Worm (Caenorhabditis elegans) whole organism, L4 larva: Measurements from ENCODE around the gene mdf-1.
A peak's percentile ranks its signal among the peaks of the same experiment; 100 is the strongest.

Experiments
- F10B5.3 ChIP-seq: sonication (generic microtip); optimal IDR thresholded peaks from 2 replicates; lab custom pipeline; 2016; ENCODE audit warnings: mild to moderate bottlenecking, missing genetic modification characterization, missing compliant biosample characterization
- F26F4.8 ChIP-seq: fragments of 200-800 bp; sonication (Bioruptor generic); conservative IDR thresholded peaks from 2 replicates; pipeline ENCODE4 v1.3.6; 2022; ENCODE audit warnings: missing genetic modification characterization, missing compliant biosample characterization
- F44E2.7 ChIP-seq: fragments of 200-800 bp; sonication (Bioruptor generic); IDR thresholded peaks from 2 replicates; pipeline ENCODE4 v2.1.2; 2022; ENCODE audit warnings: missing genetic modification characterization, missing compliant biosample characterization
- Y105C5A.15 ChIP-seq: fragments of 200-800 bp; sonication (Bioruptor generic); IDR thresholded peaks from 2 replicates; pipeline ENCODE4 v1.3.6; 2022; ENCODE audit warnings: missing genetic modification characterization, missing compliant biosample characterization
- Y48G9A.11 ChIP-seq: fragments of 200-800 bp; sonication (Bioruptor generic); IDR thresholded peaks from 2 replicates; pipeline ENCODE4 v1.3.6; 2022; ENCODE audit warnings: missing genetic modification reagents, missing genetic modification characterization, missing compliant biosample characterization
- Y5F2A.4 ChIP-seq: fragments of 200-800 bp; sonication (Bioruptor generic); optimal IDR thresholded peaks from 2 replicates; lab custom pipeline; 2018; ENCODE audit warnings: mild to moderate bottlenecking, missing genetic modification characterization, missing compliant biosample characterization
- Y75B8A.6 ChIP-seq: fragments of 200-800 bp; sonication (Bioruptor generic); IDR thresholded peaks from 2 replicates; pipeline ENCODE4 v1.3.6; 2022; ENCODE audit warnings: missing genetic modification reagents, missing genetic modification characterization, missing compliant biosample characterization
- ama-1 ChIP-seq: fragments of 150-350 bp; optimal IDR thresholded peaks from 2 replicates; lab custom pipeline; 2014; ENCODE audit warnings: inconsistent platforms, mixed read lengths
- ceh-20 ChIP-seq: fragments of 200-800 bp; sonication (Bioruptor generic); IDR thresholded peaks from 2 replicates; pipeline ENCODE4 v1.3.6; 2022; ENCODE audit warnings: missing genetic modification reagents, missing genetic modification characterization, missing compliant biosample characterization
- ceh-28 ChIP-seq: fragments of 150-350 bp; optimal IDR thresholded peaks from 2 replicates; lab custom pipeline; 2014; ENCODE audit warnings: missing biosample characterization, missing genetic modification reagents, missing genetic modification characterization
- ceh-32 ChIP-seq: sonication (generic microtip); optimal IDR thresholded peaks from 2 replicates; lab custom pipeline; 2016; ENCODE audit warnings: mild to moderate bottlenecking, missing genetic modification characterization, missing compliant biosample characterization; ENCODE audit not compliant: poor library complexity
- ceh-62 ChIP-seq: sonication (generic microtip); optimal IDR thresholded peaks from 2 replicates; lab custom pipeline; 2017; ENCODE audit warnings: missing biosample characterization, missing genetic modification characterization
- ceh-82 ChIP-seq: sonication (generic microtip); optimal IDR thresholded peaks from 2 replicates; lab custom pipeline; 2017; ENCODE audit warnings: missing biosample characterization, missing genetic modification characterization
- ces-1 ChIP-seq: fragments of 150-350 bp; sonication (generic microtip); optimal IDR thresholded peaks from 4 replicates; lab custom pipeline; 2014; ENCODE audit warnings: missing biosample characterization, missing genetic modification reagents, missing genetic modification characterization
- ctbp-1 ChIP-seq: fragments of 200-800 bp; sonication (Bioruptor generic); IDR thresholded peaks from 2 replicates; pipeline ENCODE4 v1.3.6; 2022; ENCODE audit warnings: missing genetic modification reagents, missing genetic modification characterization, missing compliant biosample characterization
- daf-12 ChIP-seq: fragments of 150-350 bp; optimal IDR thresholded peaks from 2 replicates; lab custom pipeline; 2014; ENCODE audit warnings: missing biosample characterization, missing genetic modification reagents, missing genetic modification characterization
- daf-16 ChIP-seq, 3 experiments: sonication (generic microtip); optimal IDR thresholded peaks; 2 replicates each; lab custom pipeline; 2016 to 2017; ENCODE audit warnings: missing genetic modification characterization in 3 of 3, missing genetic modification reagents in 3 of 3, mild to moderate bottlenecking in 2 of 3, missing compliant biosample characterization in 2 of 3, missing biosample characterization in 1 of 3, moderate library complexity in 1 of 3
- dmd-8 ChIP-seq: fragments of 200-800 bp; sonication (Bioruptor generic); IDR thresholded peaks from 2 replicates; pipeline ENCODE4 v1.3.6; 2022; ENCODE audit warnings: missing genetic modification characterization, missing compliant biosample characterization
- egl-27 ChIP-seq: sonication (generic microtip); optimal IDR thresholded peaks from 3 replicates; lab custom pipeline; 2017; ENCODE audit warnings: missing biosample characterization, missing genetic modification reagents, missing genetic modification characterization
- egl-43 ChIP-seq: fragments of 200-800 bp; sonication (Bioruptor generic); IDR thresholded peaks from 2 replicates; pipeline ENCODE4 v1.3.6; 2022; ENCODE audit warnings: missing genetic modification reagents, missing genetic modification characterization, missing compliant biosample characterization
- fkh-10 ChIP-seq: fragments of 150-350 bp; optimal IDR thresholded peaks from 2 replicates; lab custom pipeline; 2014; ENCODE audit warnings: missing biosample characterization, missing genetic modification reagents, missing genetic modification characterization
- hlh-11 ChIP-seq: fragments of 200-800 bp; sonication (Bioruptor generic); optimal IDR thresholded peaks from 2 replicates; lab custom pipeline; 2018; ENCODE audit warnings: mild to moderate bottlenecking, missing genetic modification characterization, missing compliant biosample characterization
- hlh-30 ChIP-seq: sonication (generic microtip); optimal IDR thresholded peaks from 2 replicates; lab custom pipeline; 2017; ENCODE audit warnings: antibody characterized with exemption, mild to moderate bottlenecking, missing genetic modification characterization, missing compliant biosample characterization; ENCODE audit not compliant: insufficient read depth
- hmg-1.1 ChIP-seq: fragments of 200-800 bp; sonication (Bioruptor generic); IDR thresholded peaks from 2 replicates; pipeline ENCODE4 v1.3.6; 2022; ENCODE audit warnings: missing genetic modification reagents, missing genetic modification characterization, missing compliant biosample characterization
- jun-1 ChIP-seq: fragments of 150-350 bp; optimal IDR thresholded peaks from 2 replicates; lab custom pipeline; 2014; ENCODE audit warnings: missing biosample characterization, missing genetic modification reagents, missing genetic modification characterization
- lim-7 ChIP-seq: fragments of 200-800 bp; sonication (Bioruptor generic); IDR thresholded peaks from 2 replicates; pipeline ENCODE4 v1.3.6; 2022; ENCODE audit warnings: missing genetic modification characterization, missing compliant biosample characterization
- lin-13 ChIP-seq: fragments of 150-350 bp; optimal IDR thresholded peaks from 2 replicates; lab custom pipeline; 2014; ENCODE audit warnings: missing biosample characterization, missing genetic modification reagents, missing genetic modification characterization
- lin-29 ChIP-seq: fragments of 200-800 bp; sonication (Bioruptor generic); IDR thresholded peaks from 2 replicates; pipeline ENCODE4 v1.3.6; 2022; ENCODE audit warnings: missing genetic modification reagents, missing genetic modification characterization, missing compliant biosample characterization
- lin-39 ChIP-seq: fragments of 150-350 bp; optimal IDR thresholded peaks from 2 replicates; lab custom pipeline; 2014; ENCODE audit warnings: missing biosample characterization, missing genetic modification reagents, missing genetic modification characterization
- lir-3 ChIP-seq: sonication (generic microtip); optimal IDR thresholded peaks from 2 replicates; lab custom pipeline; 2016; ENCODE audit warnings: mild to moderate bottlenecking, missing genetic modification characterization, missing compliant biosample characterization
- madf-9 ChIP-seq: fragments of 200-800 bp; sonication (Bioruptor generic); conservative IDR thresholded peaks from 2 replicates; pipeline ENCODE4 v1.3.6; 2022; ENCODE audit warnings: missing genetic modification reagents, missing genetic modification characterization, missing compliant biosample characterization
- mdl-1 ChIP-seq, 2 experiments: fragments of 150-350 bp in 1 of 2; sonication (generic microtip) in 1 of 2; optimal IDR thresholded peaks; 2 replicates each; lab custom pipeline; 2014 to 2017; ENCODE audit warnings: missing biosample characterization in 2 of 2, missing genetic modification characterization in 2 of 2
- mep-1 ChIP-seq: fragments of 150-350 bp; sonication (generic microtip); optimal IDR thresholded peaks from 3 replicates; lab custom pipeline; 2014; ENCODE audit warnings: missing biosample characterization, missing genetic modification characterization
- mes-2 ChIP-seq: sonication (generic microtip); optimal IDR thresholded peaks from 2 replicates; lab custom pipeline; 2016; ENCODE audit warnings: missing genotype, mild to moderate bottlenecking, missing genetic modification characterization, missing compliant biosample characterization; ENCODE audit not compliant: poor library complexity, severe bottlenecking
- mxl-3 ChIP-seq: fragments of 200-800 bp; sonication (Bioruptor generic); optimal IDR thresholded peaks from 2 replicates; lab custom pipeline; 2018; ENCODE audit warnings: mild to moderate bottlenecking, missing genetic modification characterization, missing compliant biosample characterization
- nhr-10 ChIP-seq: fragments of 150-350 bp; optimal IDR thresholded peaks from 2 replicates; lab custom pipeline; 2014; ENCODE audit warnings: missing biosample characterization, missing genetic modification characterization
- nhr-111 ChIP-seq: fragments of 200-800 bp; sonication (Bioruptor generic); optimal IDR thresholded peaks from 2 replicates; lab custom pipeline; 2018; ENCODE audit warnings: mild to moderate bottlenecking, missing genetic modification characterization, missing compliant biosample characterization
- nhr-28 ChIP-seq: fragments of 150-350 bp; optimal IDR thresholded peaks from 2 replicates; lab custom pipeline; 2014; ENCODE audit warnings: missing biosample characterization, missing genetic modification characterization
- nhr-76 ChIP-seq: fragments of 150-350 bp; optimal IDR thresholded peaks from 2 replicates; lab custom pipeline; 2014; ENCODE audit warnings: missing biosample characterization, missing genetic modification characterization
- nhr-77 ChIP-seq: fragments of 150-350 bp; optimal IDR thresholded peaks from 2 replicates; lab custom pipeline; 2014; ENCODE audit warnings: missing biosample characterization, missing genetic modification characterization
- pha-4 ChIP-seq, 2 experiments: fragments of 150-350 bp in 1 of 2; fragments of 200-800 bp in 1 of 2; sonication (Bioruptor generic) in 1 of 2; IDR thresholded peaks in 1 of 2; optimal IDR thresholded peaks in 1 of 2; 2 replicates each; pipeline versions ENCODE4 v1.3.6 to Lab custom; 2014 to 2022; ENCODE audit warnings: missing genetic modification characterization in 2 of 2, missing genetic modification reagents in 2 of 2, missing biosample characterization in 1 of 2, missing compliant biosample characterization in 1 of 2
- php-3 ChIP-seq: fragments of 200-800 bp; sonication (Bioruptor generic); IDR thresholded peaks from 2 replicates; pipeline ENCODE4 v1.3.6; 2022; ENCODE audit warnings: missing genetic modification reagents, missing genetic modification characterization, missing compliant biosample characterization
- rbr-2 ChIP-seq: sonication (generic microtip); optimal IDR thresholded peaks from 2 replicates; lab custom pipeline; 2016; ENCODE audit warnings: missing genotype, missing genetic modification characterization, missing compliant biosample characterization
- skn-1 ChIP-seq: fragments of 150-350 bp; optimal IDR thresholded peaks from 2 replicates; lab custom pipeline; 2014; ENCODE audit warnings: missing biosample characterization, missing genetic modification characterization
- snpc-4 ChIP-seq: fragments of 150-350 bp; optimal IDR thresholded peaks from 2 replicates; lab custom pipeline; 2014; ENCODE audit warnings: missing biosample characterization, missing genetic modification characterization
- spr-1 ChIP-seq: sonication (generic microtip); optimal IDR thresholded peaks from 2 replicates; lab custom pipeline; 2016; ENCODE audit warnings: mild to moderate bottlenecking, missing genetic modification characterization, missing compliant biosample characterization
- spr-3 ChIP-seq: fragments of 200-800 bp; sonication (Bioruptor generic); optimal IDR thresholded peaks from 2 replicates; lab custom pipeline; 2018; ENCODE audit warnings: mild to moderate bottlenecking, missing genetic modification characterization, missing compliant biosample characterization
- tag-97 ChIP-seq: fragments of 200-800 bp; sonication (Bioruptor generic); IDR thresholded peaks from 2 replicates; pipeline ENCODE4 v1.3.6; 2022; ENCODE audit warnings: missing genetic modification characterization, missing compliant biosample characterization
- unc-39 ChIP-seq: sonication (generic microtip); optimal IDR thresholded peaks from 2 replicates; lab custom pipeline; 2017; ENCODE audit warnings: missing biosample characterization, missing genetic modification characterization
- zag-1 ChIP-seq: fragments of 150-350 bp; optimal IDR thresholded peaks from 2 replicates; lab custom pipeline; 2014; ENCODE audit warnings: missing biosample characterization, missing genetic modification characterization
- zip-2 ChIP-seq: fragments of 150-350 bp; optimal IDR thresholded peaks from 2 replicates; lab custom pipeline; 2014; ENCODE audit warnings: missing biosample characterization, missing genetic modification characterization
- ztf-7 ChIP-seq: fragments of 150-350 bp; optimal IDR thresholded peaks from 2 replicates; lab custom pipeline; 2014; ENCODE audit warnings: missing biosample characterization, missing genetic modification characterization

Gene mdf-1

ce11 chrV:9544176-9544632, at the start of gene mdf-1 (continued):
- TF ChIP-seq nhr-76 (tag; lab: Kevin White, UChicago) (no peak), Y75B8A.6 (GFP tag; lab: Robert Waterston, UW) (no peak), nhr-10 (peak; percentile 5), snpc-4 (tag; lab: Kevin White, UChicago) (no peak), hlh-30 (peak; percentile 58), jun-1 (no peak), mdl-1 (tag; optimal IDR thresholded peaks at IDR 0.05; lab: Kevin White, UChicago) (no peak), nhr-28 (peak; percentile 48), skn-1 (tag; lab: Kevin White, UChicago) (no peak), zip-2 (tag; lab: Kevin White, UChicago) (no peak), spr-3 (GFP tag; lab: Kevin White, UChicago) (no peak), spr-1 (tag; lab: Kevin White, UChicago) (peak; percentile 47), ceh-62 (tag; lab: Kevin White, UChicago) (no peak), hmg-1.1 (peak; percentile 45; the same call in 1 of the 2 replicates), F44E2.7 (GFP tag; lab: Robert Waterston, UW) (no peak), ceh-20 (GFP tag; lab: Robert Waterston, UW) (no peak), lim-7 (GFP tag; lab: Robert Waterston, UW) (no peak), ctbp-1 (GFP tag; lab: Robert Waterston, UW) (no peak), daf-16 (GFP tag; optimal IDR thresholded peaks at IDR 0.05; lab: Kevin White, UChicago) (no peak), daf-16 (tag; optimal IDR thresholded peaks at IDR 0.05; lab: Kevin White, UChicago) (peak; percentile 49), unc-39 (tag; lab: Kevin White, UChicago) (no peak), daf-12 (no peak), mep-1 (tag; lab: Kevin White, UChicago) (peak; percentile 90), ama-1 (lab: Kevin White, UChicago) (peak; percentile 84), Y48G9A.11 (GFP tag; lab: Robert Waterston, UW) (no peak), lin-13 (GFP tag; lab: Kevin White, UChicago) (peak; percentile 54), fkh-10 (no peak), tag-97 (GFP tag; lab: Robert Waterston, UW) (no peak), rbr-2 (tag; lab: Kevin White, UChicago) (peak; percentile 57), mes-2 (tag; lab: Kevin White, UChicago) (peak; percentile 91), egl-27 (tag; lab: Kevin White, UChicago) (no peak), F26F4.8 (GFP tag; lab: Robert Waterston, UW) (no peak), zag-1 (tag; lab: Kevin White, UChicago) (no peak), ceh-32 (tag; lab: Kevin White, UChicago) (no peak), ceh-82 (tag; lab: Kevin White, UChicago) (no peak), lin-39 (tag; lab: Kevin White, UChicago) (no peak), Y105C5A.15 (GFP tag; lab: Robert Waterston, UW) (no peak), ces-1 (GFP tag; lab: Kevin White, UChicago) (no peak), ceh-28 (no peak), egl-43 (GFP tag; lab: Robert Waterston, UW) (no peak), php-3 (GFP tag; lab: Robert Waterston, UW) (no peak), dmd-8 (no peak), lin-29 (GFP tag; lab: Robert Waterston, UW) (no peak), nhr-111 (GFP tag; lab: Kevin White, UChicago) (no peak), Y5F2A.4 (GFP tag; lab: Kevin White, UChicago) (no peak), F10B5.3 (no peak), hlh-11 (tag; lab: Kevin White, UChicago) (peak; percentile 64), nhr-77 (peak; percentile 82), lir-3 (tag; lab: Kevin White, UChicago) (no peak), pha-4 (GFP tag; IDR thresholded peaks at IDR 0.05; lab: Robert Waterston, UW) (0 out of 2 replicates have a peak, but pooled peaks have one; percentile 43), pha-4 (tag; optimal IDR thresholded peaks at IDR 0.05; lab: Kevin White, UChicago) (peak; percentile 38), mxl-3 (GFP tag; lab: Kevin White, UChicago) (no peak), madf-9 (GFP tag; lab: Robert Waterston, UW) (peak; percentile 38; the same call in 1 of the 2 replicates), ztf-7 (tag; lab: Kevin White, UChicago) (no peak)
